Worm (Caenorhabditis elegans) whole organism, mixed stage, embryonic: ENCODE data around the gene tbb-2.

Experiments used
- M03D4.4 ChIP-seq: sonication (generic microtip); optimal IDR thresholded peaks from 2 replicates; lab custom pipeline; 2017; ENCODE audit warnings: mild to moderate bottlenecking, missing genetic modification characterization, missing compliant biosample characterization
- bed-3 ChIP-seq: fragments of 200-800 bp; sonication (Bioruptor generic); optimal IDR thresholded peaks from 3 replicates; lab custom pipeline; 2018; ENCODE audit warnings: mild to moderate bottlenecking, missing genetic modification characterization, moderate library complexity, missing compliant biosample characterization
- blmp-1 ChIP-seq: fragments of 150-350 bp; optimal IDR thresholded peaks from 2 replicates; lab custom pipeline; 2014; ENCODE audit warnings: missing biosample characterization, missing genetic modification characterization
- ceh-39 ChIP-seq: fragments of 150-350 bp; optimal IDR thresholded peaks from 2 replicates; lab custom pipeline; 2014; ENCODE audit warnings: missing biosample characterization, missing genetic modification characterization
- ceh-43 ChIP-seq: fragments of 200-800 bp; sonication (Bioruptor generic); optimal IDR thresholded peaks from 2 replicates; lab custom pipeline; 2018; ENCODE audit warnings: mild to moderate bottlenecking, missing genetic modification characterization, moderate library complexity, missing compliant biosample characterization
- ceh-83 ChIP-seq: fragments of 200-800 bp; sonication (Bioruptor generic); optimal IDR thresholded peaks from 2 replicates; lab custom pipeline; 2018; ENCODE audit warnings: mild to moderate bottlenecking, missing genetic modification characterization, missing compliant biosample characterization
- ces-1 ChIP-seq: fragments of 150-350 bp; optimal IDR thresholded peaks from 2 replicates; lab custom pipeline; 2014; ENCODE audit warnings: missing biosample characterization, missing genetic modification reagents, missing genetic modification characterization
- cnd-1 ChIP-seq: fragments of 200-800 bp; sonication (Bioruptor generic); optimal IDR thresholded peaks from 2 replicates; lab custom pipeline; 2018; ENCODE audit warnings: mild to moderate bottlenecking, missing genetic modification characterization, missing compliant biosample characterization
- drap-1 ChIP-seq: fragments of 200-800 bp; sonication (Bioruptor generic); optimal IDR thresholded peaks from 3 replicates; lab custom pipeline; 2018; ENCODE audit warnings: mild to moderate bottlenecking, missing genetic modification characterization, missing compliant biosample characterization
- elt-1 ChIP-seq: sonication (generic microtip); optimal IDR thresholded peaks from 2 replicates; lab custom pipeline; 2017; ENCODE audit warnings: missing genetic modification characterization, mild to moderate bottlenecking, missing compliant biosample characterization, antibody characterized with exemption, moderate library complexity, borderline replicate concordance; ENCODE audit not compliant: insufficient read depth
- elt-3 ChIP-seq: fragments of 150-350 bp; optimal IDR thresholded peaks from 2 replicates; lab custom pipeline; 2014; ENCODE audit warnings: missing biosample characterization, missing genetic modification characterization
- flh-1 ChIP-seq: fragments of 200-800 bp; sonication (Bioruptor generic); optimal IDR thresholded peaks from 2 replicates; lab custom pipeline; 2018; ENCODE audit warnings: mild to moderate bottlenecking, missing genetic modification characterization, moderate library complexity, missing compliant biosample characterization
- ham-2 ChIP-seq: fragments of 200-800 bp; sonication (Bioruptor generic); optimal IDR thresholded peaks from 2 replicates; lab custom pipeline; 2018; ENCODE audit warnings: mild to moderate bottlenecking, missing genetic modification characterization, missing compliant biosample characterization
- hlh-1 ChIP-seq: fragments of 150-350 bp; optimal IDR thresholded peaks from 2 replicates; lab custom pipeline; 2014; ENCODE audit warnings: missing biosample characterization, missing genetic modification reagents, missing genetic modification characterization
- lin-13 ChIP-seq: fragments of 150-350 bp; optimal IDR thresholded peaks from 2 replicates; lab custom pipeline; 2014; ENCODE audit warnings: missing biosample characterization, missing genetic modification characterization
- lin-32 ChIP-seq: fragments of 200-800 bp; sonication (Bioruptor generic); optimal IDR thresholded peaks from 2 replicates; lab custom pipeline; 2018; ENCODE audit warnings: mild to moderate bottlenecking, missing genetic modification characterization, missing compliant biosample characterization
- lsy-2 ChIP-seq: fragments of 150-350 bp; optimal IDR thresholded peaks from 2 replicates; lab custom pipeline; 2014; ENCODE audit warnings: missing biosample characterization, missing genetic modification characterization
- mab-5 ChIP-seq: fragments of 150-350 bp; optimal IDR thresholded peaks from 2 replicates; lab custom pipeline; 2014; ENCODE audit warnings: missing biosample characterization, missing genetic modification characterization
- mep-1 ChIP-seq: fragments of 150-350 bp; optimal IDR thresholded peaks from 2 replicates; lab custom pipeline; 2017; ENCODE audit warnings: missing biosample characterization, missing genetic modification reagents, missing genetic modification characterization, inconsistent platforms
- mls-2 ChIP-seq: sonication (generic microtip); optimal IDR thresholded peaks from 2 replicates; lab custom pipeline; 2016; ENCODE audit warnings: mild to moderate bottlenecking, missing genetic modification characterization, moderate library complexity, missing compliant biosample characterization
- nhr-12 ChIP-seq: fragments of 150-350 bp; optimal IDR thresholded peaks from 2 replicates; lab custom pipeline; 2014; ENCODE audit warnings: missing biosample characterization, missing genetic modification characterization
- nhr-2 ChIP-seq: fragments of 150-350 bp; optimal IDR thresholded peaks from 2 replicates; lab custom pipeline; 2014; ENCODE audit warnings: missing biosample characterization, missing genetic modification characterization
- nhr-237 ChIP-seq: fragments of 150-350 bp; optimal IDR thresholded peaks from 2 replicates; lab custom pipeline; 2014; ENCODE audit warnings: missing biosample characterization, missing genetic modification characterization
- nhr-28 ChIP-seq: fragments of 150-350 bp; optimal IDR thresholded peaks from 2 replicates; lab custom pipeline; 2014; ENCODE audit warnings: missing biosample characterization, missing genetic modification characterization
- nhr-76 ChIP-seq: sonication (generic microtip); optimal IDR thresholded peaks from 2 replicates; lab custom pipeline; 2017; ENCODE audit warnings: missing biosample characterization, missing genetic modification characterization
- pha-4 ChIP-seq: fragments of 150-350 bp; optimal IDR thresholded peaks from 2 replicates; lab custom pipeline; 2018; ENCODE audit warnings: missing biosample characterization, missing genetic modification reagents, missing genetic modification characterization
- sem-2 ChIP-seq: fragments of 200-800 bp; sonication (Bioruptor generic); optimal IDR thresholded peaks from 2 replicates; lab custom pipeline; 2018; ENCODE audit warnings: mild to moderate bottlenecking, missing genetic modification characterization, missing compliant biosample characterization
- snpc-4 ChIP-seq: fragments of 150-350 bp; optimal IDR thresholded peaks from 2 replicates; lab custom pipeline; 2014; ENCODE audit warnings: missing biosample characterization, missing genetic modification characterization
- sptf-1 ChIP-seq: sonication (generic microtip); optimal IDR thresholded peaks from 2 replicates; lab custom pipeline; 2017; ENCODE audit warnings: mild to moderate bottlenecking, missing genetic modification characterization, moderate library complexity, missing compliant biosample characterization
- tbx-8 ChIP-seq: fragments of 200-800 bp; sonication (Bioruptor generic); optimal IDR thresholded peaks from 2 replicates; lab custom pipeline; 2018; ENCODE audit warnings: mild to moderate bottlenecking, missing genetic modification characterization, moderate library complexity, missing compliant biosample characterization
- unc-120 ChIP-seq: sonication (generic microtip); optimal IDR thresholded peaks from 2 replicates; lab custom pipeline; 2017; ENCODE audit warnings: missing genetic modification characterization, missing compliant biosample characterization; ENCODE audit not compliant: poor library complexity, severe bottlenecking
- unc-39 ChIP-seq: fragments of 150-350 bp; optimal IDR thresholded peaks from 2 replicates; lab custom pipeline; 2014; ENCODE audit warnings: missing biosample characterization, missing genetic modification characterization
- unc-62 ChIP-seq: fragments of 150-350 bp; optimal IDR thresholded peaks from 2 replicates; lab custom pipeline; 2014; ENCODE audit warnings: missing biosample characterization, missing genetic modification reagents, missing genetic modification characterization
- zip-8 ChIP-seq: fragments of 150-350 bp; optimal IDR thresholded peaks from 2 replicates; lab custom pipeline; 2014; ENCODE audit warnings: missing biosample characterization, missing genetic modification characterization
- ztf-11 ChIP-seq: fragments of 150-350 bp; optimal IDR thresholded peaks from 2 replicates; lab custom pipeline; 2014; ENCODE audit warnings: missing biosample characterization, missing genetic modification characterization

Gene tbb-2

DNA sequence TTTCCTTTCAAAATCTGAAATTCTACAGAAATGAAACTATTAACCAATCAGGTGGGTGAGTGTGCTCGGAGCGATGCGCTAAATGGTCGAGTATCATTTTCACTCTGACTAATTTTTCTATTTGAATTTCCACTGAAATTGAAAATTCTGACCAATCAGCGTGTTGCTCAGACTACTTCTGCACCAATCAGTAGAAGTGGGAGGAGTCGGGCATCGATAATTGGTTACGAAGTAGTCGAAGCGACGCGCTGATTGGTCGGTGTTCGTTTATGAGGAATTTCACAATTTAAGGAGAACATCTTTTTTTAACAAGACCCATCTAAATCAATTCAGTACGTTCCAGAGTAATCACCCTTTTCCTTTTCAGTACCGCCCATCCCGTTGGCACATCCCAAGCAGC is 8.2 kb downstream of the tbb-2 start:
- TF ChIP-seq unc-120 (tag; lab: Kevin White, UChicago): no peak
- TF ChIP-seq ces-1 (GFP tag; lab: Kevin White, UChicago): no peak
- TF ChIP-seq mls-2 (tag; lab: Kevin White, UChicago): no peak
- TF ChIP-seq nhr-28: no peak
- TF ChIP-seq cnd-1 (tag; lab: Kevin White, UChicago): no peak
- TF ChIP-seq sptf-1 (tag; lab: Kevin White, UChicago): no peak
- no peak for TF ChIP-seq lin-32 (GFP tag; lab: Kevin White, UChicago)
- no peak for TF ChIP-seq M03D4.4 (tag; lab: Kevin White, UChicago)
- no peak for TF ChIP-seq ceh-43 (GFP tag; lab: Kevin White, UChicago)
- TF ChIP-seq flh-1: no peak
- TF ChIP-seq pha-4 (tag; lab: Kevin White, UChicago): no peak
- no peak for TF ChIP-seq nhr-2
- TF ChIP-seq lsy-2 (tag; lab: Kevin White, UChicago): no peak
- TF ChIP-seq ztf-11 (tag; lab: Kevin White, UChicago): no peak
- no peak for TF ChIP-seq bed-3
- TF ChIP-seq ceh-83: no peak
- TF ChIP-seq ham-2 (GFP tag; lab: Kevin White, UChicago): no peak
- TF ChIP-seq, all 35 proteins: peak for 0

DNA sequence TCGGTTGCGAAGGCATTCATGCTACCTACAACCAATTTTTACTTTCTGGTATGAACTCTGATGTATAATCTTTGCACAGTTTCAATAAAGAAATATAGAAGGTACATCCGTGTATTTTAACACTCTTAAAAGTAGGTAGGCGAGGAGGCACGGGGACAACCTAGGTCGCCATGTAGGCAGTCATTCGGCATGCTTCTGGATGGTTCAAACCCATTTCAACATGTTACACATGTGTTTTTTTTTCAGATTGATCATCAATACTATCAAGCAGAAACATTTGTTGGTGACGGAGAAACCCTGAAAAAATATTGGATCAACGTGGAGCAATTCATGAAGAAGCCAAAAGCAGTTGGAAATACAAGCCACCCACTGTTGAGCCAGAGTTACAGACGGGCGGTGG is 10.4 kb downstream of the tbb-2 start:
- TF ChIP-seq mab-5 (tag; lab: Kevin White, UChicago) (no peak), ztf-11 (tag; lab: Kevin White, UChicago) (no peak), zip-8 (tag; lab: Kevin White, UChicago) (no peak), M03D4.4 (tag; lab: Kevin White, UChicago) (no peak), mep-1 (tag; lab: Kevin White, UChicago) (no peak), bed-3 (no peak), flh-1 (no peak), nhr-12 (tag; lab: Kevin White, UChicago) (no peak), cnd-1 (tag; lab: Kevin White, UChicago) (no peak), ceh-83 (no peak), unc-39 (tag; lab: Kevin White, UChicago) (no peak)

DNA sequence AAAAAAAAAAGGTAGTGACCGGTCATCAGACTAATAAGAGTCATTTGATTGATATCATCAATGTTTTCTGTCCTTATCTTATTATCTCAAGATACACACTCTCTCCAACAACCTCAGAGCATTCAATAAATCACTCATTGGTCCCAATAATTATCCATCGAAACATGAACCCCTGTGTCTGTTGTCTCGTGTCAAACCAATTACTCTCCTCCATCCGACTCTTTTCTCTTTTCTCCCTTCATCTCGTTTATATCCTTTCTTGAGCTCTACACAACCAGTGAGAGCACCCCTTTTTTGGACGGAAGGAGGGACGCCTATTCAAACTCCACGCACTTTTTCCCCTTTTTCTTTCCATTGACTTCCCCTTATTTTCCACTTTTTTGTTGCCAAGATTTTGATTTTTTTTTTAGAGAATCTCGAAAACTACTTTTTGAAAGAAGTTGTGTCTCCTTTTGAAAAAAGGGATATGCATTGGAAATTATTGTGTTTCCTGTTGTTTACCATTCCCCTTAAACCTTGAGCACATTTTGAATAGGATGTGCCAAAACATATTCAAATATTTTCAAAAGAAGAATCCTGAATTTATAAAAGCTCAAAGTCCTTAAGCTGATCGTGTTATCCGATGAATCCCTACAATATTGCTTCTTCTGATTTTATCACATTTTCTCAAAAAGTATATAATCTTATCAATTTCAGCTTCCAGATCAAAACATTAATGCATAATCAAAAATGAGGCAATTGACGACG is 11.8 kb downstream of the tbb-2 start, which contains the start of gene pxd-1:
Gene pxd-1, plus strand, starts transcription at position 697 of the 747 bp plus-strand sequence.
- no peak for TF ChIP-seq nhr-2
- no peak for TF ChIP-seq tbx-8 (GFP tag; lab: Kevin White, UChicago)
- no peak for TF ChIP-seq sem-2 (GFP tag; lab: Kevin White, UChicago)
- TF ChIP-seq nhr-28: no peak
- no peak for TF ChIP-seq ceh-39 (tag; lab: Kevin White, UChicago)
- no peak for TF ChIP-seq ztf-11 (tag; lab: Kevin White, UChicago)
- no peak for TF ChIP-seq bed-3
- TF ChIP-seq sptf-1 (tag; lab: Kevin White, UChicago): no peak
- no peak for TF ChIP-seq mep-1 (tag; lab: Kevin White, UChicago)
- TF ChIP-seq lin-32 (GFP tag; lab: Kevin White, UChicago): no peak
- TF ChIP-seq unc-62: peak; percentile 77
- TF ChIP-seq nhr-12 (tag; lab: Kevin White, UChicago): no peak
- no peak for TF ChIP-seq elt-1 (tag; lab: Kevin White, UChicago)
- peak; percentile 82 for TF ChIP-seq ces-1 (GFP tag; lab: Kevin White, UChicago)
- TF ChIP-seq hlh-1 (tag; lab: Kevin White, UChicago): no peak
- no peak for TF ChIP-seq nhr-237 (tag; lab: Kevin White, UChicago)
- TF ChIP-seq M03D4.4 (tag; lab: Kevin White, UChicago): no peak
- no peak for TF ChIP-seq cnd-1 (tag; lab: Kevin White, UChicago)
- peak; percentile 52 for TF ChIP-seq unc-39 (tag; lab: Kevin White, UChicago)
- TF ChIP-seq pha-4 (tag; lab: Kevin White, UChicago): no peak
- TF ChIP-seq lin-13 (tag; lab: Kevin White, UChicago): no peak
- no peak for TF ChIP-seq snpc-4
- TF ChIP-seq flh-1: no peak
- TF ChIP-seq ceh-43 (GFP tag; lab: Kevin White, UChicago): peak; percentile 25
- TF ChIP-seq mab-5 (tag; lab: Kevin White, UChicago): peak; percentile 12
- TF ChIP-seq mls-2 (tag; lab: Kevin White, UChicago): peak; percentile 55
- TF ChIP-seq drap-1: no peak
- TF ChIP-seq zip-8 (tag; lab: Kevin White, UChicago): no peak
- no peak for TF ChIP-seq blmp-1 (tag; lab: Kevin White, UChicago)
- TF ChIP-seq nhr-76: no peak
- TF ChIP-seq unc-120 (tag; lab: Kevin White, UChicago): no peak
- no peak for TF ChIP-seq ham-2 (GFP tag; lab: Kevin White, UChicago)
- no peak for TF ChIP-seq ceh-83
- no peak for TF ChIP-seq lsy-2 (tag; lab: Kevin White, UChicago)
- no peak for TF ChIP-seq elt-3
